Worm (Caenorhabditis elegans): ENCODE results near the gene Y113G7B.11.

The Y113G7B.11 gene

ce11 chrV:20249438-20250120 lies 34.5 kb upstream of the Y113G7B.11 start, which contains the start of gene swsn-1 (continued):
- TF ChIP-seq F49E8.2 (tag; optimal IDR thresholded peaks at IDR 0.05; ENCODE audit: insufficient read depth), result peak; percentile 5
- no peak for TF ChIP-seq K11D2.4 (GFP tag; IDR thresholded peaks at IDR 0.05)
- no peak for TF ChIP-seq lin-26 (GFP tag; IDR thresholded peaks at IDR 0.05)
- TF ChIP-seq die-1 (tag; optimal IDR thresholded peaks at IDR 0.05), result no peak
- TF ChIP-seq ztf-18 (tag; optimal IDR thresholded peaks at IDR 0.05), result no peak

ce11 chrV:20241243-20241862 lies 26.3 kb upstream of the Y113G7B.11 start:
- TF ChIP-seq ztf-28 (GFP tag; IDR thresholded peaks at IDR 0.05) (0 out of 2 replicates have a peak, but pooled peaks have one; percentile 44), nfyb-1 (GFP tag; IDR thresholded peaks at IDR 0.05) (0 out of 2 replicates have a peak, but pooled peaks have one; percentile 18), repo-1 (tag; optimal IDR thresholded peaks at IDR 0.05) (no peak), fkh-3 (tag; optimal IDR thresholded peaks at IDR 0.05) (peak; percentile 62), K12H6.12 (tag; optimal IDR thresholded peaks at IDR 0.05) (no peak), B0336.3 (GFP tag; IDR thresholded peaks at IDR 0.05) (0 out of 2 replicates have a peak, but pooled peaks have one; percentile 19), snpc-1.1 (tag; optimal IDR thresholded peaks at IDR 0.05; ENCODE audit: insufficient read depth) (no peak), lin-26 (GFP tag; IDR thresholded peaks at IDR 0.05) (0 out of 2 replicates have a peak, but pooled peaks have one; percentile 18), chd-7 (tag; optimal IDR thresholded peaks at IDR 0.05) (peak; percentile 6), dpl-1 (GFP tag; optimal IDR thresholded peaks at IDR 0.05) (no peak), egrh-3 (GFP tag; IDR thresholded peaks at IDR 0.05) (peak; percentile 90), zfh-2 (GFP tag; conservative IDR thresholded peaks at IDR 0.05) (peak; percentile 83)

ce11 chrV:20237429-20237828 lies 22.3 kb upstream of the Y113G7B.11 start, which contains the start of gene sld-5:
Gene sld-5 (minus strand): TSS chrV:20237745.
- TF ChIP-seq egl-18 (GFP tag; IDR thresholded peaks at IDR 0.05), result no peak
- no peak for TF ChIP-seq Y67H2A.10 (GFP tag; conservative IDR thresholded peaks at IDR 0.05)
- TF ChIP-seq mcd-1 (GFP tag; IDR thresholded peaks at IDR 0.05), result no peak
- TF ChIP-seq zim-3 (tag; optimal IDR thresholded peaks at IDR 0.05), result no peak
- no peak for TF ChIP-seq rcor-1 (GFP tag; IDR thresholded peaks at IDR 0.05)
- TF ChIP-seq sdz-38 (tag; optimal IDR thresholded peaks at IDR 0.05), result no peak
- no peak for TF ChIP-seq nhr-90 (tag; optimal IDR thresholded peaks at IDR 0.05)
- no peak for TF ChIP-seq aptf-2 (GFP tag; conservative IDR thresholded peaks at IDR 0.05)

ce11 chrV:20235231-20235630 lies 20.1 kb upstream of the Y113G7B.11 start:
- no peak for TF ChIP-seq snpc-3.4 (tag; optimal IDR thresholded peaks at IDR 0.05)
- no peak for TF ChIP-seq tbp1 (GFP tag; optimal IDR thresholded peaks at IDR 0.05)
- no peak for TF ChIP-seq K12H6.12 (tag; optimal IDR thresholded peaks at IDR 0.05)

- peak; percentile 44; the same call in 1 of the 2 replicates for TF ChIP-seq B0336.3 (GFP tag; IDR thresholded peaks at IDR 0.05)
- TF ChIP-seq lin-40 (tag; optimal IDR thresholded peaks at IDR 0.05), result no peak
- TF ChIP-seq F39B2.1 (GFP tag; IDR thresholded peaks at IDR 0.05), result peak; percentile 63; the same call in 1 of the 2 replicates
- no peak for TF ChIP-seq rpc-1 (optimal IDR thresholded peaks at IDR 0.05)
- peak; percentile 51 for TF ChIP-seq rpc-1 (tag; optimal IDR thresholded peaks at IDR 0.05)
- no peak for TF ChIP-seq lin-54 (GFP tag; optimal IDR thresholded peaks at IDR 0.05)
- no peak for TF ChIP-seq tbx-9 (tag; optimal IDR thresholded peaks at IDR 0.05; ENCODE audit: borderline replicate concordance)
- no peak for TF ChIP-seq repo-1 (tag; optimal IDR thresholded peaks at IDR 0.05)
- no peak for TF ChIP-seq aptf-2 (GFP tag; conservative IDR thresholded peaks at IDR 0.05)
- TF ChIP-seq hlh-12 (tag; optimal IDR thresholded peaks at IDR 0.05), result no peak
- TF ChIP-seq T07F8.4 (tag; optimal IDR thresholded peaks at IDR 0.05), result no peak
- no peak for TF ChIP-seq F33H1.4 (GFP tag; IDR thresholded peaks at IDR 0.05)
- TF ChIP-seq F52B5.7 (tag; optimal IDR thresholded peaks at IDR 0.05), result peak; percentile 4
- TF ChIP-seq nhr-120 (GFP tag; IDR thresholded peaks at IDR 0.05), result 0 out of 2 replicates have a peak, but pooled peaks have one; percentile 14
- TF ChIP-seq xnd-1 (tag; optimal IDR thresholded peaks at IDR 0.05), result no peak
- no peak for TF ChIP-seq lsl-1 (GFP tag; optimal IDR thresholded peaks at IDR 0.05)
- TF ChIP-seq snpc-1.1 (tag; optimal IDR thresholded peaks at IDR 0.05; ENCODE audit: insufficient read depth), result no peak
- TF ChIP-seq lsy-27 (tag; optimal IDR thresholded peaks at IDR 0.05; ENCODE audit: borderline replicate concordance, insufficient read depth), result no peak
- TF ChIP-seq egl-18 (GFP tag; IDR thresholded peaks at IDR 0.05), result no peak
Measured at ce11 chrV:20234439-20234838, 19.3 kb upstream of the Y113G7B.11 start.

Measured in whole organism, young adult.